Worm (Caenorhabditis elegans): Measurements from ENCODE around the gene C29F5.8.

Gene C29F5.8

ce11 chrII:6347341-6348118 is 41.3 kb downstream of the C29F5.8 start, which contains the start of gene lgg-1:
Gene lgg-1, minus strand, starts transcription at chrII:6347719.
- TF ChIP-seq ztf-16 (tag; optimal IDR thresholded peaks at IDR 0.05), result no peak
- no peak for TF ChIP-seq npax-4 (tag; optimal IDR thresholded peaks at IDR 0.05)
- no peak for TF ChIP-seq lin-11 (tag; optimal IDR thresholded peaks at IDR 0.05)
- peak; percentile 89 for TF ChIP-seq hlh-30 (tag; optimal IDR thresholded peaks at IDR 0.05; ENCODE audit: insufficient read depth)
- peak; percentile 24 for TF ChIP-seq ceh-31 (tag; optimal IDR thresholded peaks at IDR 0.05)
- no peak for TF ChIP-seq pros-1 (tag; optimal IDR thresholded peaks at IDR 0.05)
- TF ChIP-seq unc-86 (tag; optimal IDR thresholded peaks at IDR 0.05), result no peak
- no peak for TF ChIP-seq dmd-4 (tag; optimal IDR thresholded peaks at IDR 0.05; ENCODE audit: borderline replicate concordance)
- peak; percentile 95 for TF ChIP-seq ceh-48 (tag; optimal IDR thresholded peaks at IDR 0.05)
- TF ChIP-seq unc-42 (tag; optimal IDR thresholded peaks at IDR 0.05), result no peak
- no peak for TF ChIP-seq ets-4 (tag; optimal IDR thresholded peaks at IDR 0.05)
- no peak for TF ChIP-seq tbx-7 (tag; optimal IDR thresholded peaks at IDR 0.05)
- TF ChIP-seq ceh-24 (tag; optimal IDR thresholded peaks at IDR 0.05), result no peak
- no peak for TF ChIP-seq pag-3 (tag; optimal IDR thresholded peaks at IDR 0.05; ENCODE audit: borderline replicate concordance)
- no peak for TF ChIP-seq K09A11.1 (tag; optimal IDR thresholded peaks at IDR 0.05; ENCODE audit: insufficient read depth)
- TF ChIP-seq nfya-1 (tag; optimal IDR thresholded peaks at IDR 0.05), result peak; percentile 39
- TF ChIP-seq mec-3 (tag; optimal IDR thresholded peaks at IDR 0.05; ENCODE audit: borderline replicate concordance), result no peak
- no peak for TF ChIP-seq gmeb-2 (tag; optimal IDR thresholded peaks at IDR 0.05)
- no peak for TF ChIP-seq nhr-232 (tag; optimal IDR thresholded peaks at IDR 0.05)
- TF ChIP-seq eyg-1 (tag; optimal IDR thresholded peaks at IDR 0.05), result no peak
- no peak for TF ChIP-seq fkh-6 (tag; optimal IDR thresholded peaks at IDR 0.05)
- TF ChIP-seq ceh-18 (tag; optimal IDR thresholded peaks at IDR 0.05), result peak; percentile 24
- no peak for TF ChIP-seq odd-2 (tag; optimal IDR thresholded peaks at IDR 0.05)
- TF ChIP-seq tbx-2 (tag; optimal IDR thresholded peaks at IDR 0.05), result peak; percentile 43
- TF ChIP-seq hlh-8 (tag; optimal IDR thresholded peaks at IDR 0.05), result no peak
- TF ChIP-seq Y22D7AL.16 (tag; optimal IDR thresholded peaks at IDR 0.05), result no peak
- no peak for TF ChIP-seq lim-6 (tag; optimal IDR thresholded peaks at IDR 0.05)
- no peak for TF ChIP-seq C38D4.7 (GFP tag; optimal IDR thresholded peaks at IDR 0.05)
- no peak for TF ChIP-seq F13H6.1 (tag; optimal IDR thresholded peaks at IDR 0.05)
- TF ChIP-seq unc-55 (GFP tag; optimal IDR thresholded peaks at IDR 0.05), result peak; percentile 2
- TF ChIP-seq C08G9.2 (tag; optimal IDR thresholded peaks at IDR 0.05), result no peak
- no peak for TF ChIP-seq ref-2 (tag; optimal IDR thresholded peaks at IDR 0.05)
- TF ChIP-seq madf-2 (tag; optimal IDR thresholded peaks at IDR 0.05), result peak; percentile 43
- no peak for TF ChIP-seq pha-2 (tag; optimal IDR thresholded peaks at IDR 0.05)
- no peak for TF ChIP-seq nhr-11 (tag; optimal IDR thresholded peaks at IDR 0.05)
- no peak for TF ChIP-seq ceh-6 (GFP tag; optimal IDR thresholded peaks at IDR 0.05)
- TF ChIP-seq pax-1 (tag; optimal IDR thresholded peaks at IDR 0.05), result peak; percentile 33
- TF ChIP-seq unc-3 (GFP tag; conservative IDR thresholded peaks at IDR 0.05), result 0 out of 2 replicates have a peak, but pooled peaks have one; percentile 31
- TF ChIP-seq unc-3 (tag; optimal IDR thresholded peaks at IDR 0.05), result no peak
- no peak for TF ChIP-seq che-1 (tag; optimal IDR thresholded peaks at IDR 0.05)
- TF ChIP-seq hlh-13 (GFP tag; optimal IDR thresholded peaks at IDR 0.05), result no peak
- TF ChIP-seq zip-5 (tag; optimal IDR thresholded peaks at IDR 0.05), result no peak
- no peak for TF ChIP-seq elt-4 (tag; optimal IDR thresholded peaks at IDR 0.05)
- TF ChIP-seq ama-1 (optimal IDR thresholded peaks at IDR 0.05), result no peak

Data from whole organism, late embryonic.